Fruit fly (Drosophila melanogaster): ENCODE data around the gene CG11911.

dm6 chr2L:356234-356633 lies 35.2 kb upstream of the CG11911 start:
- TF ChIP-seq toe (GFP tag; optimal IDR thresholded peaks at IDR 0.05) (no peak), pad (GFP tag; optimal IDR thresholded peaks at IDR 0.05) (no peak), CG14711 (tag; optimal IDR thresholded peaks at IDR 0.05) (no peak), CG7101 (tag; optimal IDR thresholded peaks at IDR 0.05) (no peak), kay (GFP tag; ENCODE audit: borderline replicate concordance) (no peak), tj (GFP tag; optimal IDR thresholded peaks at IDR 0.05) (no peak)

All from whole organism, adult.